Fruit fly (Drosophila melanogaster) whole organism, embryonic: ENCODE measurements around the gene lectin-37Db.

Experiments used
- Ada2b ChIP-seq: fragments of 200-800 bp; sonication (Bioruptor generic); IDR thresholded peaks from 2 replicates; pipeline ENCODE4 v1.3.6; 2022; ENCODE audit warnings: missing biosample characterization, missing genetic modification characterization
- Adf1 ChIP-seq: fragments of 200-800 bp; sonication (Bioruptor generic); IDR thresholded peaks from 2 replicates; pipeline ENCODE4 v1.3.6; 2022; ENCODE audit warnings: missing biosample characterization, missing genetic modification characterization
- B-H1 ChIP-seq: fragments of 200-800 bp; sonication (Bioruptor generic); IDR thresholded peaks from 3 replicates; pipeline ENCODE4 v1.3.6; 2022; ENCODE audit warnings: missing biosample characterization, missing genetic modification characterization
- CG10321 ChIP-seq: fragments of 200-800 bp; sonication (Bioruptor generic); IDR thresholded peaks from 2 replicates; pipeline ENCODE4 v1.3.6; 2022; ENCODE audit warnings: missing biosample characterization, missing genetic modification characterization
- CG10543 ChIP-seq: fragments of 200-800 bp; sonication (Bioruptor generic); optimal IDR thresholded peaks from 3 replicates; lab custom pipeline; 2017; ENCODE audit warnings: missing biosample characterization, mild to moderate bottlenecking, missing genetic modification characterization, moderate library complexity
- CG12104 ChIP-seq: fragments of 200-800 bp; sonication (Bioruptor generic); optimal IDR thresholded peaks from 3 replicates; lab custom pipeline; 2016; ENCODE audit warnings: missing biosample characterization, missing genetic modification characterization
- CG1233 ChIP-seq: fragments of 200-800 bp; sonication (Bioruptor generic); optimal IDR thresholded peaks from 4 replicates; lab custom pipeline; 2018; ENCODE audit warnings: missing biosample characterization, mild to moderate bottlenecking, missing genetic modification characterization
- CG13123 ChIP-seq: fragments of 200-800 bp; sonication (Bioruptor generic); optimal IDR thresholded peaks from 2 replicates; lab custom pipeline; 2016; ENCODE audit warnings: missing biosample characterization, missing genetic modification characterization
- CG13287 ChIP-seq: fragments of 200-800 bp; sonication (Bioruptor generic); IDR thresholded peaks from 2 replicates; pipeline ENCODE4 v1.3.6; 2022; ENCODE audit warnings: missing biosample characterization, missing genetic modification characterization; ENCODE audit not compliant: partially characterized antibody
- CG13296 ChIP-seq: fragments of 200-800 bp; sonication (Bioruptor generic); optimal IDR thresholded peaks from 3 replicates; lab custom pipeline; 2018; ENCODE audit warnings: missing biosample characterization, mild to moderate bottlenecking, missing genetic modification characterization
- CG17361 ChIP-seq: fragments of 200-800 bp; sonication (Bioruptor generic); IDR thresholded peaks from 3 replicates; pipeline ENCODE4 v1.3.6; 2022; ENCODE audit warnings: missing biosample characterization, missing genetic modification characterization
- CG17385 ChIP-seq: fragments of 200-800 bp; sonication (Bioruptor generic); optimal IDR thresholded peaks from 3 replicates; lab custom pipeline; 2018; ENCODE audit warnings: missing biosample characterization, mild to moderate bottlenecking, missing genetic modification characterization
- CG17568 ChIP-seq: fragments of 200-800 bp; sonication (Bioruptor generic); optimal IDR thresholded peaks from 2 replicates; lab custom pipeline; 2018; ENCODE audit warnings: missing biosample characterization, mild to moderate bottlenecking, missing genetic modification characterization, moderate library complexity
- CG18011 ChIP-seq: fragments of 200-800 bp; sonication (Bioruptor generic); optimal IDR thresholded peaks from 2 replicates; lab custom pipeline; 2017; ENCODE audit warnings: missing biosample characterization, missing genetic modification characterization, mild to moderate bottlenecking, moderate library complexity, missing genotype
- CG18619 ChIP-seq: fragments of 200-800 bp; sonication (Bioruptor generic); optimal IDR thresholded peaks from 3 replicates; lab custom pipeline; 2017; ENCODE audit warnings: missing biosample characterization, mild to moderate bottlenecking, missing genetic modification characterization
- CG2199 ChIP-seq: fragments of 200-800 bp; sonication (Bioruptor generic); IDR thresholded peaks from 3 replicates; pipeline ENCODE4 v1.3.6; 2022; ENCODE audit warnings: missing biosample characterization, missing genetic modification characterization
- CG31441 ChIP-seq: fragments of 200-800 bp; sonication (Bioruptor generic); IDR thresholded peaks from 2 replicates; pipeline ENCODE4 v1.3.6; 2022; ENCODE audit warnings: missing biosample characterization, missing genetic modification characterization
- CG32532 ChIP-seq: fragments of 200-800 bp; sonication (Bioruptor generic); IDR thresholded peaks from 2 replicates; pipeline ENCODE4 v1.3.6; 2022; ENCODE audit warnings: missing biosample characterization, missing genetic modification characterization
- CG34376 ChIP-seq: fragments of 200-800 bp; sonication (Bioruptor generic); optimal IDR thresholded peaks from 2 replicates; lab custom pipeline; 2018; ENCODE audit warnings: missing biosample characterization, mild to moderate bottlenecking, missing genetic modification characterization
- CG4424 ChIP-seq: fragments of 200-800 bp; sonication (Bioruptor generic); optimal IDR thresholded peaks from 3 replicates; lab custom pipeline; 2016; ENCODE audit warnings: missing biosample characterization, missing genetic modification characterization
- CG4854 ChIP-seq: fragments of 200-800 bp; sonication (Bioruptor generic); optimal IDR thresholded peaks from 2 replicates; lab custom pipeline; 2016; ENCODE audit warnings: missing biosample characterization, missing genetic modification characterization, inconsistent platforms
- CG6854 ChIP-seq: fragments of 200-800 bp; sonication (Bioruptor generic); optimal IDR thresholded peaks from 3 replicates; lab custom pipeline; 2017; ENCODE audit warnings: missing biosample characterization, mild to moderate bottlenecking, missing genetic modification characterization
- CG7963 ChIP-seq: fragments of 200-800 bp; sonication (Bioruptor generic); IDR thresholded peaks from 3 replicates; pipeline ENCODE4 v1.3.6; 2022; ENCODE audit warnings: missing biosample characterization, missing genetic modification characterization; ENCODE audit not compliant: partially characterized antibody
- CG8290 ChIP-seq, 3 experiments: fragments of 200-800 bp; sonication (Bioruptor generic); optimal IDR thresholded peaks; 2 replicates each; lab custom pipeline; 2016 to 2019; ENCODE audit warnings: missing biosample characterization in 3 of 3, missing genetic modification characterization in 3 of 3, mild to moderate bottlenecking in 2 of 3, moderate library complexity in 1 of 3
- Deaf1 ChIP-seq: fragments of 200-800 bp; optimal IDR thresholded peaks from 3 replicates; lab custom pipeline; 2019; ENCODE audit warnings: missing biosample characterization, mild to moderate bottlenecking, missing genetic modification characterization, moderate library complexity
- Dek ChIP-seq: fragments of 200-800 bp; sonication (Bioruptor generic); optimal IDR thresholded peaks from 3 replicates; lab custom pipeline; 2019; ENCODE audit warnings: missing biosample characterization, mild to moderate bottlenecking, missing genetic modification characterization, moderate library complexity
- Jarid2 ChIP-seq: fragments of 200-800 bp; sonication (Bioruptor generic); optimal IDR thresholded peaks from 3 replicates; lab custom pipeline; 2017; ENCODE audit warnings: mild to moderate bottlenecking, missing biosample characterization, missing genetic modification reagents, missing genetic modification characterization
- Med ChIP-seq: fragments of 200-800 bp; sonication (Bioruptor generic); peaks from one replicate; lab custom pipeline; 2016; ENCODE audit warnings: missing biosample characterization, missing genetic modification characterization, mild to moderate bottlenecking, inconsistent platforms, moderate library complexity
- Mrtf ChIP-seq: fragments of 200-800 bp; sonication (Bioruptor generic); IDR thresholded peaks from 3 replicates; pipeline ENCODE4 v1.3.6; 2022; ENCODE audit warnings: missing biosample characterization, missing genetic modification characterization
- Spps ChIP-seq: fragments of 200-800 bp; sonication (Bioruptor generic); optimal IDR thresholded peaks from 2 replicates; lab custom pipeline; 2018; ENCODE audit warnings: missing biosample characterization, mild to moderate bottlenecking, missing genetic modification characterization
- Trl ChIP-seq, 3 experiments: fragments of >200 bp in 2 of 3; fragments of 200-800 bp in 1 of 3; sonication (Bioruptor generic) in 1 of 3; optimal IDR thresholded peaks; 2 replicates in 1 of 3; 3 replicates in 2 of 3; lab custom pipeline; 2016 to 2017; ENCODE audit warnings: missing biosample characterization in 1 of 3, missing genetic modification characterization in 1 of 3
- ash1 ChIP-seq: fragments of 200-800 bp; sonication (Bioruptor generic); optimal IDR thresholded peaks from 2 replicates; lab custom pipeline; 2018; ENCODE audit warnings: missing biosample characterization, mild to moderate bottlenecking, missing genetic modification characterization
- bcd ChIP-seq: fragments of 200-800 bp; sonication (Bioruptor generic); optimal IDR thresholded peaks from 2 replicates; lab custom pipeline; 2017; ENCODE audit warnings: missing biosample characterization, mild to moderate bottlenecking, missing genetic modification characterization
- cg ChIP-seq: fragments of 200-800 bp; sonication (Bioruptor generic); optimal IDR thresholded peaks from 3 replicates; lab custom pipeline; 2019; ENCODE audit warnings: missing biosample characterization, mild to moderate bottlenecking, missing genetic modification characterization, moderate library complexity
- chinmo ChIP-seq: fragments of 200-800 bp; sonication (Bioruptor generic); IDR thresholded peaks from 4 replicates; pipeline ENCODE4 v1.3.6; 2022; ENCODE audit warnings: missing biosample characterization, missing genetic modification characterization; ENCODE audit not compliant: partially characterized antibody
- dati ChIP-seq: fragments of 200-800 bp; sonication (Bioruptor generic); IDR thresholded peaks from 2 replicates; pipeline ENCODE4 v1.3.6; 2022; ENCODE audit warnings: missing biosample characterization, missing genetic modification characterization
- en ChIP-seq: fragments of 200-800 bp; sonication (Bioruptor generic); optimal IDR thresholded peaks from 2 replicates; lab custom pipeline; 2016; ENCODE audit warnings: missing biosample characterization, missing genetic modification characterization
- lilli ChIP-seq: fragments of 200-800 bp; sonication (Bioruptor generic); optimal IDR thresholded peaks from 3 replicates; lab custom pipeline; 2016; ENCODE audit warnings: missing biosample characterization, missing genetic modification characterization
- sd ChIP-seq: fragments of 200-800 bp; sonication (Bioruptor generic); optimal IDR thresholded peaks from 3 replicates; lab custom pipeline; 2018; ENCODE audit warnings: missing biosample characterization, mild to moderate bottlenecking, missing genetic modification characterization, moderate library complexity
- ttk ChIP-seq: fragments of 200-800 bp; sonication (Bioruptor generic); IDR thresholded peaks from 2 replicates; pipeline ENCODE4 v2.1.2; 2022; ENCODE audit warnings: missing biosample characterization, missing genetic modification characterization
- tup ChIP-seq: fragments of 200-800 bp; sonication (Bioruptor generic); optimal IDR thresholded peaks from 2 replicates; lab custom pipeline; 2016; ENCODE audit warnings: missing biosample characterization, mild to moderate bottlenecking, missing genetic modification characterization, moderate library complexity
- yki ChIP-seq: fragments of >200 bp; optimal IDR thresholded peaks from 3 replicates; lab custom pipeline; 2018
- z ChIP-seq: fragments of 200-800 bp; sonication (Bioruptor generic); IDR thresholded peaks from 3 replicates; pipeline ENCODE4 v1.3.6; 2022; ENCODE audit warnings: missing biosample characterization, missing genetic modification characterization
- zen ChIP-seq: fragments of 200-800 bp; sonication (Bioruptor generic); optimal IDR thresholded peaks from 3 replicates; lab custom pipeline; 2018; ENCODE audit warnings: missing biosample characterization, mild to moderate bottlenecking, missing genetic modification characterization, moderate library complexity

The lectin-37Db gene

dm6 chr2L:19414233-19414749 lies 4.6 kb upstream of the lectin-37Db start:
- TF ChIP-seq sd (tag; lab: Kevin White, UChicago) (peak; percentile 61), Trl (optimal IDR thresholded peaks at IDR 0.05; lab: Kevin White, UChicago) (peak; percentile 19 to 34), Trl (GFP tag; optimal IDR thresholded peaks at IDR 0.05; lab: Kevin White, UChicago) (no peak), CG4854 (no peak), en (GFP tag; lab: Kevin White, UChicago) (no peak), Dek (tag; lab: Kevin White, UChicago) (no peak), CG17568 (GFP tag; lab: Kevin White, UChicago) (peak; percentile 3), dati (GFP tag; lab: Robert Waterston, UW) (no peak), chinmo (peak; percentile 66; the same call in 3 of the 4 replicates), Jarid2 (GFP tag; lab: Kevin White, UChicago) (peak; percentile 17), CG17385 (GFP tag; lab: Kevin White, UChicago) (no peak), CG13287 (peak; percentile 20; the same call in 1 of the 2 replicates), Spps (no peak), CG32532 (GFP tag; lab: Robert Waterston, UW) (no peak), Ada2b (GFP tag; lab: Robert Waterston, UW) (no peak), tup (GFP tag; lab: Kevin White, UChicago) (no peak), z (peak; percentile 93), CG31441 (GFP tag; lab: Robert Waterston, UW) (no peak), ash1 (GFP tag; lab: Kevin White, UChicago) (no peak), CG18619 (GFP tag; lab: Kevin White, UChicago) (no peak), CG8290 (GFP tag; optimal IDR thresholded peaks at IDR 0.05; lab: Kevin White, UChicago) (no peak), CG8290 (tag; optimal IDR thresholded peaks at IDR 0.05; lab: Kevin White, UChicago) (no peak), yki (no peak), CG12104 (no peak), CG34376 (GFP tag; lab: Kevin White, UChicago) (peak; percentile 11), B-H1 (GFP tag; lab: Robert Waterston, UW) (no peak), CG7963 (GFP tag; lab: Robert Waterston, UW) (no peak), CG18011 (no peak), bcd (GFP tag; lab: Kevin White, UChicago) (no peak), CG10543 (GFP tag; lab: Kevin White, UChicago) (peak; percentile 4), cg (GFP tag; lab: Kevin White, UChicago) (peak; percentile 34), lilli (GFP tag; lab: Kevin White, UChicago) (no peak), Deaf1 (tag; lab: Kevin White, UChicago) (peak; percentile 9), Mrtf (GFP tag; lab: Robert Waterston, UW) (no peak), CG6854 (GFP tag; lab: Kevin White, UChicago) (no peak), ttk (no peak), CG13123 (GFP tag; lab: Kevin White, UChicago) (no peak), CG17361 (GFP tag; lab: Robert Waterston, UW) (no peak), CG4424 (GFP tag; lab: Kevin White, UChicago) (no peak), zen (tag; lab: Kevin White, UChicago) (no peak), CG13296 (peak; percentile 8), Adf1 (GFP tag; lab: Robert Waterston, UW) (peak; percentile 26; the same call in 1 of the 2 replicates), Med (GFP tag; lab: Kevin White, UChicago) (peak; percentile 33), CG1233 (no peak), CG10321 (no peak), CG2199 (GFP tag; lab: Robert Waterston, UW) (0 out of 3 replicates have a peak, but pooled peaks have one; percentile 19)
